Fruit fly (Drosophila melanogaster): ENCODE data around the gene LSm-4.

LSm-4 gene

DNA sequence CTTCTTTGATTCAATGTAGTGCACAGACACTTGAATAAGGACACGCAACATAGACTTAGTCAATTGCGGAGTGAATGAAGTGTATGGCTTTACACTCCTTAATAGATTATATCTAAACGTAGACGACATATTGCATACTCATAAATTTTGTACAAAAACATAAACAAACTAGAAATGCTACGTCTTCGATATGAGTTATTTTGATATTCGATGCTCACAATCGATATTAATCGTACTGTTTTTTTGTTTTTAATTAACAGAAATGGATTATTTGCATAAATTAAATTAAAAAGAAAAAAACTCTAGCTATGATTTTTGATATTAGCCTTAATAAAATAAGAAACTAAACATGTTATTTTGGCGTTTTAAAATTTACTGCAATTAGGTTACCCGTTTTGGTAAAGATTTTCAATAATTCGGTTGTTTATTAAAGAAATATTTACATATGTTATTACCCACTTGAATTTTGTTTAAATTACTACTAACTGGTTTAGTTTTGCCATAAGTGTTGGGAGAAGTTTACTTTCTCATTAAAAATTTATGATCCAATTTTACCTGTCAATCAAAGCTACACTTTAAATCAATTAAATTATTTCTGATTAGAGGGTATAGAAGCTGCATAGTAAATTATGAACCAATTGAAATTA lies at the start of gene LSm-4, which contains the start of the genes CG17768 and Ir31a:
Gene LSm-4 (minus strand): TSS at position 196 of the 647 bp plus-strand sequence.
Gene CG17768 (minus strand): TSS at position 196 of the 647 bp plus-strand sequence.
Gene Ir31a (plus strand): TSS at position 558 of the 647 bp plus-strand sequence.
- TF ChIP-seq noc (tag; optimal IDR thresholded peaks at IDR 0.05), result no peak

DNA sequence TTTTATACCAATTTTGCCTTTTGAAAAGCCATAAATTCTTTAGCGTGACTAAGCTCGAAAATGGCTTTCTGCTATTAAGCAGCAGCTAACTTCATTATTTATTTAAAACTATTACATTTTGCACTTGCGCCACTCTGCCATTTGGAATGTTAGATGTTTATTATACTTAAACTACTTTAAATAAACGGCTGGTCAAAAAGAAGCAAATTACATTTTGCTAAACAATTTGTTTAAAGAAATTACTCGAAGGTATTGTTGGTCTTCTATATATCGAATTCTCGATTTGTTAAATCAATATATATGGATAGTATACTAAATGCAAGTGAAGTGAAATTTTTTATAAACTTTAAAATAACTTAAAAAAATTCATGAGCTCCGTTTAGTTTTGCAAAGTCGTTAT lies 47.3 kb upstream of the LSm-4 start, which contains the start of gene ppk10:
Gene ppk10 (minus strand): TSS at position 101 of the 400 bp plus-strand sequence.
- TF ChIP-seq noc (tag; optimal IDR thresholded peaks at IDR 0.05), result no peak

DNA sequence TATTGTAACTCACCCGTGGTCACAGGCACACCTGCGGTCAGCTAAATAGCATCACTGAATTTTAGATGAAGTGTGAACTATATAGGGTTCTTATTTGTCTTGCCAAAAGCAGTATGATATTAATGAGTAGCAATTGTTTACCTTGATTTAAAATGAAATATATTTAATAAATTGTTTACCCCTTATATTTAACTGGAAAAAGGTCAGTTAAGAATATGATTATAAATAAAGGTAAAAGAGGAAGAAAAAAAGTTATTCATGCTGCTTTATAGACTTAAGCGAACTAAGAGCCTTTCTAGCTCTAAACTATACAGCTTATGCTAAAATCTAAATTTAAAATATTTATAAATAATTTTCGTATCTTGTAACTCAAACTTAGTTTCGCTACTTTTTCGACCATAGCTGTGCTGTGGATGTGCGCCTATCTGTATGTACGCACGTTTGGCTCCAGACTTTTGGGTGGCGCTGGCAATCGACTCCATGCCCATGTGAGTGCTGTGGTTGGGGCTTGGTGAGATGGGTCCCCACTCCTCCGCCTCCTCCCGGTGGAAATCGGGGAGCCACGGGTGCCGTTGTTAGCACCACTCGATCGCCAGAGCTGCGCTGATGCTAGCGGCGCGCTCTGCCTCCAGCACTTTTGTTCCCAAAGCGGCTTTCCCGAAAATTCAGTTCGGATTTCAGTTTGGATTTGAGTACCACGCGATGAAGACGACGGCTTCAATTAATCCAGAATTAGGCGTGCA lies 37.2 kb upstream of the LSm-4 start, which contains the start of gene loh:
Gene loh (plus strand): TSS at position 487 of the 743 bp plus-strand sequence.
- TF ChIP-seq noc (tag; optimal IDR thresholded peaks at IDR 0.05), result no peak

- TF ChIP-seq noc (tag; optimal IDR thresholded peaks at IDR 0.05), result no peak
Measured at dm6 chr2L:10439174-10439573, 34.2 kb upstream of the LSm-4 start, which contains the start of gene Nse4. Gene Nse4, plus strand, starts transcription at chr2L:10439440.

DNA sequence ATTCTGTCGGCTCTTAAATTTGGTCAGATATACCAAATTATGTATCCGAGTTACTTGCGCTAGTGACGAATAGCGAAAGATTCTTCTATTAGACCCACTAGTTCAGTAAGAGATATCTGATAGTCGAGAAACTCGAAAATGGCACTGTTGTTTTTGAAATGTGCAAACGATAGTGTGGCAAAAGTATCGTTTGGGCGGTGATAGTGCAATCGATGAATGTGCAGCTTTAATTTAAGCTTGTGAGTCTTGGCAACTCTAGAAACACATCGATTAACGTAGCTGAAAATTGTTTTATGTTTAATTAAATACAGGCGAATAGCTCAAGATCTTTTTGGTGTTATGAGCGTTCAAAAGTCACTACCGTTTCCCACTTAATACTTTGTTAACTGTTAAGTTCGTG lies 32.3 kb upstream of the LSm-4 start, which contains the start of gene STUB1:
Gene STUB1 (plus strand): TSS at position 232 of the 400 bp plus-strand sequence.
- no peak for TF ChIP-seq noc (tag; optimal IDR thresholded peaks at IDR 0.05)

dm6 chr2L:10435606-10436160 lies 30.7 kb upstream of the LSm-4 start, which contains the start of the genes TBC1D16 and holn1:
Gene TBC1D16, minus strand, starts transcription at chr2L:10435656.
Gene holn1, plus strand, starts transcription at chr2L:10435995.
- no peak for TF ChIP-seq noc (tag; optimal IDR thresholded peaks at IDR 0.05)

DNA sequence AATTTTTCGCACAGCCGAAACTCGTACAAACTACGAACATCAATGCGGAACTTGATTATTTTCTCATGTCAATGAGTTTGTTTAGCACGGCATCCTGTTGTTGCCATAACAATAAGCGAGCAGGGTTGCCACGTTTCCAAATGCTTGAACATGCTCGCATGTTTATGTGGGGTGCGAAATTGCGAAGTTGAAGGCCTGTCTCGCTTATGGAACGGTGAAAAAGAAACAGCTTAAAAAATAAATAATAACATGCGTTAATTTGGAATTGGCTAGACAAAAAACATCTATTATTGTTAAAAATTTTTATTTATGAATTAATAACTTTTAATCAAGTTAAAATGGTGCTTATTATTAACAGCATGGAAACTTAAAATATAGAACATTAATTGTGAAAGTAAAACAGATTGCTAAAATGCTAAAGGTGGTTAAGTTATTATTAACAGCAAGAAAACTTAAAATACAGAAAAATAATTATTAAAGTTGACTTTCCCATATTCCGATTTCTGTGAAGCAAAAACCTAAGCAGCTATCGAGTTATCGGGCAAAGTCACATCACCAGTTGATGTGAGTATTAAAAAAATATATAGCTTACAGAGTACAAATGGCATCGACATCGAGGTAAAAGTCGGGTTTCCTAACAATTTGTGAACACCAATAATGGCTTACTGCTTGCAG lies 25.9 kb upstream of the LSm-4 start, which contains the start of the genes Bug22 and TfIIB:
Gene Bug22 (minus strand): TSS at position 117 of the 675 bp plus-strand sequence.
Gene TfIIB (plus strand): TSS at position 537 of the 675 bp plus-strand sequence.
- TF ChIP-seq noc (tag; optimal IDR thresholded peaks at IDR 0.05), result no peak

DNA sequence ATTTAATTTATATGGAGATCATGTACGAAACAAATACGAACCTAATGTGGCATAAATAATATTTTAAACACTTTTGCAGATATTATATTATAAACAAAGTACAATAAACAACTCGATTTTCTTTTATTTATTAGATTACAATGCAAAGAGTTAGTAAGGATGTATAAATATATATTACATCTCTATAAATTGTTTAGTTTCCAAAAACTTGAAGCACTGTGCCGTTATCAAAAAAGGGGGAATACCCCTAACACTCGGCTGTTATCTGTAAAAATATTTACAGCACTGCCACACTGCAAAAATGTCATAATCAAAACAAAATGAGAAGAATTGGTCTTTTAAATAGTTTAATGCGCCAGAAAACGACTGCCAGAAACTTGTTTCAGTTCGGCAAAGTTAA lies 23.5 kb upstream of the LSm-4 start, which contains the start of gene CG5188:
Gene CG5188 (plus strand): TSS at position 302 of the 400 bp plus-strand sequence.
- TF ChIP-seq noc (tag; optimal IDR thresholded peaks at IDR 0.05), result peak; percentile 8

dm6 chr2L:10426534-10427048 lies 21.6 kb upstream of the LSm-4 start, which contains the start of the genes SmB and KdelR:
Gene SmB, minus strand, starts transcription at chr2L:10426627.
Gene KdelR, plus strand, starts transcription at chr2L:10426887.
- no peak for TF ChIP-seq noc (tag; optimal IDR thresholded peaks at IDR 0.05)

dm6 chr2L:10425599-10425998 lies 20.6 kb upstream of the LSm-4 start:
- TF ChIP-seq noc (tag; optimal IDR thresholded peaks at IDR 0.05), result no peak

dm6 chr2L:10422643-10423606 lies 17.9 kb upstream of the LSm-4 start, which contains the start of the genes pie and Wdfy2:
Gene pie, minus strand, starts transcription at chr2L:10422780.
Gene Wdfy2, plus strand, starts transcription at chr2L:10423291.
- no peak for TF ChIP-seq noc (tag; optimal IDR thresholded peaks at IDR 0.05)

DNA sequence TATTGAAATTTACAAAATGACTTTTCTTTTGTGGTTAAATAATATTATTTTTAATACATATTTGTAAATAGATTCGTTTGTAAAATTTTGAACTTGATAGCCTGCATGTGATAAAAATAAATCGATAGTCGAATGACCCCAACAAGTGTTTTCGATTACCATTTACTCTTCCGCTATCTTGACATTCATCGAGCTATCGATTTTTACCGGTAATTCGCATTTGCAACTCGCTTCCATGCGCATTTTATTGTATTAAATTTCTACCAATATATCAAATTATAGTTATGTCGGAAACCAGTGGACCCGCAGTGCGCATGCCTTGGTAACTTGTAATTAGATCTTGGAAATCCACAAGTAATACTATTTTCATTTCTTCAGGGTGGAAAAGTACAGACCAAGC lies 14.0 kb upstream of the LSm-4 start, which contains the start of gene RfC3:
Gene RfC3 (plus strand): TSS at position 210 of the 400 bp plus-strand sequence.
- TF ChIP-seq noc (tag; optimal IDR thresholded peaks at IDR 0.05), result no peak
